Worm (Caenorhabditis elegans): ENCODE results near the gene sma-1.

The sma-1 gene

ce11 chrV:11941664-11942063 is 42.4 kb downstream of the sma-1 start:
- peak; percentile 7 for TF ChIP-seq dve-1 (tag; optimal IDR thresholded peaks at IDR 0.05)
- TF ChIP-seq nhr-232 (tag; optimal IDR thresholded peaks at IDR 0.05) = no peak
- peak; percentile 92 for TF ChIP-seq elt-2 (tag; optimal IDR thresholded peaks at IDR 0.05)
- TF ChIP-seq C08G9.2 (tag; optimal IDR thresholded peaks at IDR 0.05) = no peak
- no peak for TF ChIP-seq hlh-13 (GFP tag; optimal IDR thresholded peaks at IDR 0.05)
- TF ChIP-seq hlh-15 (tag; optimal IDR thresholded peaks at IDR 0.05) = no peak
- no peak for TF ChIP-seq ztf-16 (tag; optimal IDR thresholded peaks at IDR 0.05)
- TF ChIP-seq ceh-30 (tag; optimal IDR thresholded peaks at IDR 0.05) = no peak
- TF ChIP-seq zip-5 (tag; optimal IDR thresholded peaks at IDR 0.05) = no peak
- no peak for TF ChIP-seq ceh-2 (tag; optimal IDR thresholded peaks at IDR 0.05)
- TF ChIP-seq fkh-10 (GFP tag; optimal IDR thresholded peaks at IDR 0.05) = no peak
- no peak for TF ChIP-seq nfya-1 (tag; optimal IDR thresholded peaks at IDR 0.05)
- TF ChIP-seq pqm-1 (tag; optimal IDR thresholded peaks at IDR 0.05) = peak; percentile 34
- TF ChIP-seq pros-1 (tag; optimal IDR thresholded peaks at IDR 0.05) = no peak
- TF ChIP-seq elt-4 (tag; optimal IDR thresholded peaks at IDR 0.05) = no peak
- TF ChIP-seq hlh-30 (tag; optimal IDR thresholded peaks at IDR 0.05; ENCODE audit: insufficient read depth) = no peak
- no peak for TF ChIP-seq Y22D7AL.16 (tag; optimal IDR thresholded peaks at IDR 0.05)

ce11 chrV:11942325-11942724 is 43.1 kb downstream of the sma-1 start, which contains the start of gene F58H1.6:
Gene F58H1.6, plus strand, starts transcription at chrV:11942625.
- TF ChIP-seq lim-6 (tag; optimal IDR thresholded peaks at IDR 0.05) (no peak), pha-4 (tag; optimal IDR thresholded peaks at IDR 0.05) (no peak), ref-2 (tag; optimal IDR thresholded peaks at IDR 0.05) (no peak), ceh-6 (GFP tag; optimal IDR thresholded peaks at IDR 0.05) (no peak), mec-3 (tag; optimal IDR thresholded peaks at IDR 0.05; ENCODE audit: borderline replicate concordance) (no peak), hlh-13 (GFP tag; optimal IDR thresholded peaks at IDR 0.05) (no peak), ama-1 (optimal IDR thresholded peaks at IDR 0.05) (no peak), syd-9 (tag; optimal IDR thresholded peaks at IDR 0.05) (no peak), hlh-8 (tag; optimal IDR thresholded peaks at IDR 0.05) (no peak), che-1 (tag; optimal IDR thresholded peaks at IDR 0.05) (no peak), tbx-2 (tag; optimal IDR thresholded peaks at IDR 0.05) (no peak), hlh-6 (tag; optimal IDR thresholded peaks at IDR 0.05) (no peak), npax-4 (tag; optimal IDR thresholded peaks at IDR 0.05) (no peak), C38D4.7 (GFP tag; optimal IDR thresholded peaks at IDR 0.05) (no peak)

ce11 chrV:11943737-11944136 is 44.5 kb downstream of the sma-1 start:
- TF ChIP-seq hlh-6 (tag; optimal IDR thresholded peaks at IDR 0.05) (no peak), odd-2 (tag; optimal IDR thresholded peaks at IDR 0.05) (no peak)

ce11 chrV:11945429-11945828 is 46.2 kb downstream of the sma-1 start:
- TF ChIP-seq ceh-22 (tag; optimal IDR thresholded peaks at IDR 0.05) (no peak), sdc-2 (tag; optimal IDR thresholded peaks at IDR 0.05) (no peak), hlh-30 (tag; optimal IDR thresholded peaks at IDR 0.05; ENCODE audit: insufficient read depth) (no peak)

- no peak for TF ChIP-seq pha-4 (tag; optimal IDR thresholded peaks at IDR 0.05)
- TF ChIP-seq unc-42 (tag; optimal IDR thresholded peaks at IDR 0.05) = peak; percentile 53
- TF ChIP-seq unc-86 (tag; optimal IDR thresholded peaks at IDR 0.05) = no peak
- TF ChIP-seq unc-3 (GFP tag; conservative IDR thresholded peaks at IDR 0.05) = no peak
- TF ChIP-seq unc-3 (tag; optimal IDR thresholded peaks at IDR 0.05) = no peak
- TF ChIP-seq C38D4.7 (GFP tag; optimal IDR thresholded peaks at IDR 0.05) = no peak
Observed at ce11 chrV:11946818-11947217, 47.6 kb downstream of the sma-1 start.

Measured in whole organism, late embryonic.